Fruit fly (Drosophila melanogaster) whole organism, embryonic: ENCODE results near the gene CG46317.

ENCODE experiments used
- Adf1 ChIP-seq: fragments of 200-800 bp; sonication (Bioruptor generic); IDR thresholded peaks from 2 replicates; pipeline ENCODE4 v1.3.6; 2022; ENCODE audit warnings: missing biosample characterization, missing genetic modification characterization
- Bgb ChIP-seq: fragments of 200-800 bp; sonication (Bioruptor generic); IDR thresholded peaks from 2 replicates; pipeline ENCODE4 v1.3.6; 2022; ENCODE audit warnings: missing biosample characterization, missing genetic modification characterization; ENCODE audit not compliant: partially characterized antibody
- CG10431 ChIP-seq: fragments of 200-800 bp; sonication (Bioruptor generic); optimal IDR thresholded peaks from 3 replicates; lab custom pipeline; 2018; ENCODE audit warnings: missing biosample characterization, mild to moderate bottlenecking, missing genetic modification characterization
- CG10654 ChIP-seq: fragments of 200-800 bp; sonication (Bioruptor generic); optimal IDR thresholded peaks from 2 replicates; lab custom pipeline; 2016; ENCODE audit warnings: missing biosample characterization, missing genetic modification characterization
- CG11504 ChIP-seq: fragments of 200-800 bp; sonication (Bioruptor generic); optimal IDR thresholded peaks from 3 replicates; lab custom pipeline; 2019; ENCODE audit warnings: missing biosample characterization, mild to moderate bottlenecking, missing genetic modification characterization, moderate library complexity
- CG12071 ChIP-seq: fragments of 200-800 bp; sonication (Bioruptor generic); optimal IDR thresholded peaks from 3 replicates; lab custom pipeline; 2018; ENCODE audit warnings: missing biosample characterization, mild to moderate bottlenecking, missing genetic modification characterization
- CG13775 ChIP-seq: fragments of 200-800 bp; sonication (Bioruptor generic); optimal IDR thresholded peaks from 3 replicates; lab custom pipeline; 2017; ENCODE audit warnings: missing biosample characterization, mild to moderate bottlenecking, missing genetic modification characterization
- CG13894 ChIP-seq: fragments of 200-800 bp; sonication (Bioruptor generic); optimal IDR thresholded peaks from 3 replicates; lab custom pipeline; 2018; ENCODE audit warnings: missing biosample characterization, mild to moderate bottlenecking, missing genetic modification characterization, moderate library complexity
- CG14667 ChIP-seq: fragments of 200-800 bp; sonication (Bioruptor generic); IDR thresholded peaks from 2 replicates; pipeline ENCODE4 v1.3.6; 2022; ENCODE audit warnings: missing biosample characterization, missing genetic modification characterization
- CG15696 ChIP-seq: fragments of 200-800 bp; sonication (Bioruptor generic); optimal IDR thresholded peaks from 2 replicates; lab custom pipeline; 2019; ENCODE audit warnings: missing biosample characterization, mild to moderate bottlenecking, missing genetic modification characterization, moderate library complexity
- CG1603 ChIP-seq: fragments of 200-800 bp; sonication (Bioruptor generic); optimal IDR thresholded peaks from 2 replicates; lab custom pipeline; 2019; ENCODE audit warnings: missing biosample characterization, mild to moderate bottlenecking, missing genetic modification characterization, moderate library complexity
- CG2199 ChIP-seq: fragments of 200-800 bp; sonication (Bioruptor generic); IDR thresholded peaks from 3 replicates; pipeline ENCODE4 v1.3.6; 2022; ENCODE audit warnings: missing biosample characterization, missing genetic modification characterization
- CG31441 ChIP-seq: fragments of 200-800 bp; sonication (Bioruptor generic); IDR thresholded peaks from 2 replicates; pipeline ENCODE4 v1.3.6; 2022; ENCODE audit warnings: missing biosample characterization, missing genetic modification characterization
- CG3838 ChIP-seq: fragments of 200-800 bp; sonication (Bioruptor generic); optimal IDR thresholded peaks from 3 replicates; lab custom pipeline; 2016; ENCODE audit warnings: missing biosample characterization, missing genetic modification characterization
- CG4707 ChIP-seq: fragments of 200-800 bp; sonication (Bioruptor generic); optimal IDR thresholded peaks from 2 replicates; lab custom pipeline; 2018; ENCODE audit warnings: missing biosample characterization, mild to moderate bottlenecking, missing genetic modification characterization, moderate library complexity
- CG7556 ChIP-seq: fragments of 200-800 bp; sonication (Bioruptor generic); optimal IDR thresholded peaks from 2 replicates; lab custom pipeline; 2017; ENCODE audit warnings: missing biosample characterization, mild to moderate bottlenecking, missing genetic modification characterization
- CG7839 ChIP-seq: fragments of 200-800 bp; sonication (Bioruptor generic); optimal IDR thresholded peaks from 3 replicates; lab custom pipeline; 2018; ENCODE audit warnings: missing biosample characterization, mild to moderate bottlenecking, missing genetic modification characterization, moderate library complexity
- CG8765 ChIP-seq: fragments of 200-800 bp; sonication (Bioruptor generic); IDR thresholded peaks from 2 replicates; pipeline ENCODE4 v1.3.6; 2022; ENCODE audit warnings: missing biosample characterization, missing genetic modification characterization
- Deaf1 ChIP-seq: fragments of 200-800 bp; optimal IDR thresholded peaks from 3 replicates; lab custom pipeline; 2019; ENCODE audit warnings: missing biosample characterization, mild to moderate bottlenecking, missing genetic modification characterization, moderate library complexity
- Dek ChIP-seq: fragments of 200-800 bp; sonication (Bioruptor generic); optimal IDR thresholded peaks from 3 replicates; lab custom pipeline; 2019; ENCODE audit warnings: missing biosample characterization, mild to moderate bottlenecking, missing genetic modification characterization, moderate library complexity
- Gsc ChIP-seq: fragments of 200-800 bp; sonication (Bioruptor generic); IDR thresholded peaks from 2 replicates; pipeline ENCODE4 v1.3.6; 2022; ENCODE audit warnings: missing biosample characterization, missing genetic modification characterization
- Jarid2 ChIP-seq: fragments of 200-800 bp; sonication (Bioruptor generic); optimal IDR thresholded peaks from 3 replicates; lab custom pipeline; 2017; ENCODE audit warnings: mild to moderate bottlenecking, missing biosample characterization, missing genetic modification reagents, missing genetic modification characterization
- Mes4 ChIP-seq: fragments of 200-800 bp; sonication (Bioruptor generic); optimal IDR thresholded peaks from 2 replicates; lab custom pipeline; 2016; ENCODE audit warnings: missing biosample characterization, missing genetic modification characterization
- Neu2 ChIP-seq: fragments of 200-800 bp; sonication (Bioruptor generic); optimal IDR thresholded peaks from 3 replicates; lab custom pipeline; 2016; ENCODE audit warnings: missing biosample characterization, missing genetic modification characterization, borderline replicate concordance
- Oli ChIP-seq: fragments of 200-800 bp; sonication (Bioruptor generic); optimal IDR thresholded peaks from 2 replicates; lab custom pipeline; 2018; ENCODE audit warnings: missing biosample characterization, mild to moderate bottlenecking, missing genetic modification characterization, moderate library complexity
- Sox100B ChIP-seq: fragments of 200-800 bp; sonication (Bioruptor generic); optimal IDR thresholded peaks from 3 replicates; lab custom pipeline; 2018; ENCODE audit warnings: missing biosample characterization, mild to moderate bottlenecking, missing genetic modification characterization
- Sry-β ChIP-seq: fragments of 200-800 bp; sonication (Bioruptor generic); optimal IDR thresholded peaks from 2 replicates; lab custom pipeline; 2018; ENCODE audit warnings: missing biosample characterization, mild to moderate bottlenecking, missing genetic modification characterization, moderate library complexity
- ase ChIP-seq: fragments of 200-800 bp; sonication (Bioruptor generic); IDR thresholded peaks from 3 replicates; pipeline ENCODE4 v1.3.6; 2022; ENCODE audit warnings: missing biosample characterization, missing genetic modification characterization
- bbx ChIP-seq: fragments of 200-800 bp; sonication (Bioruptor generic); IDR thresholded peaks from 2 replicates; pipeline ENCODE4 v1.3.6; 2022; ENCODE audit warnings: missing biosample characterization, missing genetic modification characterization; ENCODE audit not compliant: partially characterized antibody
- cg ChIP-seq: fragments of 200-800 bp; sonication (Bioruptor generic); optimal IDR thresholded peaks from 3 replicates; lab custom pipeline; 2019; ENCODE audit warnings: missing biosample characterization, mild to moderate bottlenecking, missing genetic modification characterization, moderate library complexity
- chinmo ChIP-seq: fragments of 200-800 bp; sonication (Bioruptor generic); IDR thresholded peaks from 4 replicates; pipeline ENCODE4 v1.3.6; 2022; ENCODE audit warnings: missing biosample characterization, missing genetic modification characterization; ENCODE audit not compliant: partially characterized antibody
- da ChIP-seq: fragments of 200-800 bp; sonication (Bioruptor generic); optimal IDR thresholded peaks from 2 replicates; lab custom pipeline; 2016; ENCODE audit warnings: missing biosample characterization, missing genetic modification characterization
- dmrt11E ChIP-seq: fragments of 200-800 bp; sonication (Bioruptor generic); optimal IDR thresholded peaks from 3 replicates; lab custom pipeline; 2018; ENCODE audit warnings: missing biosample characterization, mild to moderate bottlenecking, missing genetic modification characterization, moderate library complexity
- exex ChIP-seq: fragments of 200-800 bp; sonication (Bioruptor generic); optimal IDR thresholded peaks from 4 replicates; lab custom pipeline; 2018; ENCODE audit warnings: missing biosample characterization, mild to moderate bottlenecking, missing genetic modification characterization, moderate library complexity
- fu2 ChIP-seq: fragments of 200-800 bp; sonication (Bioruptor generic); optimal IDR thresholded peaks from 2 replicates; lab custom pipeline; 2016; ENCODE audit warnings: missing biosample characterization, missing genetic modification characterization
- gro ChIP-seq: fragments of 200-800 bp; sonication (Bioruptor generic); optimal IDR thresholded peaks from 2 replicates; lab custom pipeline; 2016; ENCODE audit warnings: missing biosample characterization, missing genetic modification characterization
- hb ChIP-seq: fragments of 200-800 bp; sonication (Bioruptor generic); IDR thresholded peaks from 3 replicates; pipeline ENCODE4 v1.3.6; 2022; ENCODE audit warnings: missing biosample characterization, missing genetic modification characterization; ENCODE audit not compliant: partially characterized antibody
- inv ChIP-seq: fragments of 200-800 bp; sonication (Bioruptor generic); IDR thresholded peaks from 2 replicates; pipeline ENCODE4 v1.3.6; 2022; ENCODE audit warnings: missing biosample characterization, missing genetic modification characterization; ENCODE audit not compliant: partially characterized antibody
- lab ChIP-seq: fragments of 200-800 bp; sonication (Bioruptor generic); optimal IDR thresholded peaks from 3 replicates; lab custom pipeline; 2017; ENCODE audit warnings: missing biosample characterization, missing genetic modification characterization, mild to moderate bottlenecking, moderate library complexity, missing genetic modification reagents
- run ChIP-seq: fragments of 200-800 bp; sonication (Bioruptor generic); optimal IDR thresholded peaks from 3 replicates; lab custom pipeline; 2018; ENCODE audit warnings: missing biosample characterization, mild to moderate bottlenecking, missing genetic modification characterization
- sisA ChIP-seq: fragments of 200-800 bp; sonication (Bioruptor generic); IDR thresholded peaks from 2 replicates; pipeline ENCODE4 v1.3.6; 2022; ENCODE audit warnings: missing biosample characterization, missing genetic modification characterization
- so ChIP-seq: fragments of 200-800 bp; sonication (Bioruptor generic); IDR thresholded peaks from 3 replicates; pipeline ENCODE4 v1.3.6; 2022; ENCODE audit warnings: missing biosample characterization, missing genetic modification characterization
- sqz ChIP-seq: fragments of 200-800 bp; sonication (Bioruptor generic); optimal IDR thresholded peaks from 3 replicates; lab custom pipeline; 2018; ENCODE audit warnings: missing biosample characterization, mild to moderate bottlenecking, missing genetic modification characterization
- stwl ChIP-seq: fragments of 200-800 bp; sonication (Bioruptor generic); optimal IDR thresholded peaks from 3 replicates; lab custom pipeline; 2018; ENCODE audit warnings: missing biosample characterization, mild to moderate bottlenecking, missing genetic modification characterization, moderate library complexity
- tio ChIP-seq: fragments of 200-800 bp; sonication (Bioruptor generic); optimal IDR thresholded peaks from 2 replicates; lab custom pipeline; 2017; ENCODE audit warnings: missing biosample characterization, missing genetic modification characterization, inconsistent platforms
- toy ChIP-seq: fragments of 200-800 bp; sonication (Bioruptor generic); IDR thresholded peaks from 2 replicates; pipeline ENCODE4 v1.3.6; 2022; ENCODE audit warnings: missing biosample characterization, missing genetic modification characterization
- yki ChIP-seq: fragments of >200 bp; optimal IDR thresholded peaks from 3 replicates; lab custom pipeline; 2018

Gene CG46317

dm6 chrX:14260863-14261262, at the start of gene CG46317, which contains the start of gene Tat:
CG46317 (plus strand) TSS chrX:14261223.
Tat (plus strand) TSS chrX:14261223.
- TF ChIP-seq CG13894 (peak; percentile 95), Deaf1 (tag; lab: Kevin White, UChicago) (peak; percentile 52), CG12071 (no peak)
- TF ChIP-seq, all 482 proteins: peak for 2

- TF ChIP-seq bbx (GFP tag; lab: Robert Waterston, UW) (peak; percentile 45; the same call in 1 of the 2 replicates), Gsc (GFP tag; lab: Robert Waterston, UW) (no peak), CG4707 (GFP tag; lab: Kevin White, UChicago) (no peak), Mes4 (GFP tag; lab: Kevin White, UChicago) (no peak), Sry-β (GFP tag; lab: Kevin White, UChicago) (no peak), CG8765 (GFP tag; lab: Robert Waterston, UW) (no peak), yki (peak; percentile 37), CG7556 (GFP tag; lab: Kevin White, UChicago) (peak; percentile 3), da (GFP tag; lab: Kevin White, UChicago) (no peak), Jarid2 (GFP tag; lab: Kevin White, UChicago) (peak; percentile 85), CG7839 (tag; lab: Kevin White, UChicago) (peak; percentile 5), fu2 (GFP tag; lab: Kevin White, UChicago) (no peak), CG2199 (peak; percentile 70; the same call in 2 of the 3 replicates), sqz (GFP tag; lab: Kevin White, UChicago) (peak; percentile 1), so (GFP tag; lab: Robert Waterston, UW) (0 out of 3 replicates have a peak, but pooled peaks have one; percentile 34), dmrt11E (tag; lab: Kevin White, UChicago) (peak; percentile 11), inv (GFP tag; lab: Robert Waterston, UW) (0 out of 2 replicates have a peak, but pooled peaks have one; percentile 9), cg (GFP tag; lab: Kevin White, UChicago) (peak; percentile 45), hb (GFP tag; lab: Robert Waterston, UW) (no peak), Neu2 (no peak), CG1603 (tag; lab: Kevin White, UChicago) (peak; percentile 6), Sox100B (GFP tag; lab: Kevin White, UChicago) (peak; percentile 14), CG3838 (GFP tag; lab: Kevin White, UChicago) (peak; percentile 23), CG13775 (GFP tag; lab: Kevin White, UChicago) (no peak), tio (peak; percentile 6), Oli (tag; lab: Kevin White, UChicago) (peak; percentile 25), CG15696 (no peak), CG10431 (GFP tag; lab: Kevin White, UChicago) (peak; percentile 23), exex (tag; lab: Kevin White, UChicago) (no peak), CG14667 (GFP tag; lab: Robert Waterston, UW) (no peak), gro (no peak), ase (GFP tag; lab: Robert Waterston, UW) (no peak), CG11504 (peak; percentile 28), lab (GFP tag; lab: Kevin White, UChicago) (peak; percentile 37), run (tag; lab: Kevin White, UChicago) (no peak), CG10654 (GFP tag; lab: Kevin White, UChicago) (no peak), stwl (tag; lab: Kevin White, UChicago) (peak; percentile 20), CG31441 (GFP tag; lab: Robert Waterston, UW) (0 out of 2 replicates have a peak, but pooled peaks have one; percentile 10), Adf1 (peak; percentile 90), toy (GFP tag; lab: Robert Waterston, UW) (no peak), Dek (tag; lab: Kevin White, UChicago) (no peak), sisA (GFP tag; lab: Robert Waterston, UW) (no peak), chinmo (GFP tag; lab: Robert Waterston, UW) (peak; percentile 79; the same call in 3 of the 4 replicates), Bgb (GFP tag; lab: Robert Waterston, UW) (peak; percentile 24; the same call in 1 of the 2 replicates)
Observed at dm6 chrX:14211250-14211944, 49.6 kb upstream of the CG46317 start.
